Worm (Caenorhabditis elegans): Measurements from ENCODE around the gene C13F10.7.
A peak's percentile ranks its signal among the peaks of the same experiment; 100 is the strongest.

C13F10.7 gene

ce11 chrV:7224353-7224752 lies 1.3 kb upstream of the C13F10.7 start:
- TF ChIP-seq unc-55 (GFP tag; optimal IDR thresholded peaks at IDR 0.05) (no peak), ref-2 (tag; optimal IDR thresholded peaks at IDR 0.05) (no peak), ahr-1 (tag; optimal IDR thresholded peaks at IDR 0.05) (no peak), ceh-24 (tag; optimal IDR thresholded peaks at IDR 0.05) (no peak), elt-4 (tag; optimal IDR thresholded peaks at IDR 0.05) (no peak), madf-2 (tag; optimal IDR thresholded peaks at IDR 0.05) (no peak), ceh-14 (tag; optimal IDR thresholded peaks at IDR 0.05) (no peak), pha-2 (tag; optimal IDR thresholded peaks at IDR 0.05) (no peak), ceh-48 (tag; optimal IDR thresholded peaks at IDR 0.05) (no peak), K02D7.2 (tag; optimal IDR thresholded peaks at IDR 0.05) (no peak), nfya-1 (tag; optimal IDR thresholded peaks at IDR 0.05) (no peak), che-1 (tag; optimal IDR thresholded peaks at IDR 0.05) (no peak), ceh-18 (tag; optimal IDR thresholded peaks at IDR 0.05) (no peak), hlh-8 (tag; optimal IDR thresholded peaks at IDR 0.05) (no peak), ceh-2 (tag; optimal IDR thresholded peaks at IDR 0.05) (no peak), K09A11.1 (tag; optimal IDR thresholded peaks at IDR 0.05; ENCODE audit: insufficient read depth) (no peak), F13H6.1 (tag; optimal IDR thresholded peaks at IDR 0.05) (no peak), pag-3 (tag; optimal IDR thresholded peaks at IDR 0.05; ENCODE audit: borderline replicate concordance) (no peak), ceh-6 (GFP tag; optimal IDR thresholded peaks at IDR 0.05) (no peak), ama-1 (optimal IDR thresholded peaks at IDR 0.05) (no peak)

DNA sequence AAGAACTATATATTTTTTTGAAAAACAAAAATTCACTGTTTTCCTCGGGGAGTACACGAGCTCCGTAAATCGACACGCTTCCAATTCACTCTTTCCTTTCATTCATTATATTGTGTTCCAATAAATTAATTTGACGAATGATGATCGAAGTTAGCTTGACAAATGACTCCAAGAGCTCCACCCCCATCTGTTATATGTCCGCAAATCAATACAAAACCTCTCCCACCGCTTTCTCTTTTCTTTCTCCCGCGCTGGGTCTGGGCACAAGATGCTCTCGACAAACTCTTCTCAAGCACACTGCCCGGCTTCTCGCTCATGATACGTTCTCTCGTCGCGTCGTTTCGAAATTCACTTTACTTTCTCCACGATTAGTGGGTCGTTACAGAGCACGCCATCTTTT lies 889 bp upstream of the C13F10.7 start, which contains the start of gene C13F10.1:
C13F10.1 (plus strand) TSS at position 138 of the 400 bp plus-strand sequence.
- TF ChIP-seq ttx-3 (tag; optimal IDR thresholded peaks at IDR 0.05) (no peak), unc-55 (GFP tag; optimal IDR thresholded peaks at IDR 0.05) (peak; percentile 82), hlh-30 (tag; optimal IDR thresholded peaks at IDR 0.05; ENCODE audit: insufficient read depth) (no peak), C38D4.7 (GFP tag; optimal IDR thresholded peaks at IDR 0.05) (no peak), ceh-31 (tag; optimal IDR thresholded peaks at IDR 0.05) (peak; percentile 16), ceh-45 (GFP tag; IDR thresholded peaks at IDR 0.05) (no peak), ceh-34 (tag; optimal IDR thresholded peaks at IDR 0.05) (peak; percentile 26), dve-1 (tag; optimal IDR thresholded peaks at IDR 0.05) (no peak), ama-1 (optimal IDR thresholded peaks at IDR 0.05) (no peak), K02D7.2 (tag; optimal IDR thresholded peaks at IDR 0.05) (no peak), lim-6 (tag; optimal IDR thresholded peaks at IDR 0.05) (no peak), ceh-22 (tag; optimal IDR thresholded peaks at IDR 0.05) (no peak), fkh-6 (tag; optimal IDR thresholded peaks at IDR 0.05) (no peak), che-1 (tag; optimal IDR thresholded peaks at IDR 0.05) (no peak), ets-4 (tag; optimal IDR thresholded peaks at IDR 0.05) (no peak), nfya-1 (tag; optimal IDR thresholded peaks at IDR 0.05) (peak; percentile 22), C08G9.2 (tag; optimal IDR thresholded peaks at IDR 0.05) (no peak), unc-42 (tag; optimal IDR thresholded peaks at IDR 0.05) (peak; percentile 46), rnt-1 (tag; optimal IDR thresholded peaks at IDR 0.05) (peak; percentile 31), gmeb-2 (tag; optimal IDR thresholded peaks at IDR 0.05) (no peak), ceh-48 (tag; optimal IDR thresholded peaks at IDR 0.05) (peak; percentile 38), ceh-18 (tag; optimal IDR thresholded peaks at IDR 0.05) (no peak), fax-1 (tag; optimal IDR thresholded peaks at IDR 0.05) (no peak), ztf-16 (tag; optimal IDR thresholded peaks at IDR 0.05) (no peak)

DNA sequence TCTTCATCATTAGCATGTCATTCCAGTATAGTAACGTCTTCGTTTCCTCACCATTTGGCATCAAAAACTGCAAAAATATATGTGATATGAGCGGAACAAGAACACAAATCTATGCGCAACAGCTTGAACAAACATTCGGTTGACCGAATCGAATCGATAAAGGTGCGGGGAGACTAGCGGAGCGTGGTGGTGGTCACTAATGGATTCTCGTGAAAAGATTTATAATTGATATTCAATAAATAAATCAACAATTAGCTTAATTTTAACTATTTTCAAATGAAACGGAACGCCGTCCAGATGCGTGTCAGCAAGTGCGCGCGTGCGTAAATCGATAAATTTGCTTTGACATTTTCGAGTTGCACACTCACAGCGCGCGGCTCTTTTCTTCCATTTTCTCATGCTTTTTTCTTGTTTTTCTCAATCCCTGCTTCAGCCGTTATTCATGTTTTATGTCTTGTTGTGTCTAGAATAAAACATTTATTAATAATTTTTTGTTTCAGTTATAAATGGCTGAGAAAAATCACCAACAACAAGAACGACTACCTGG lies 2.0 kb downstream of the C13F10.7 start, which contains the start of the genes C13F10.8, C13F10.6 and kxd-1:
C13F10.8 (minus strand) TSS at position 51 of the 547 bp plus-strand sequence.
C13F10.6 (minus strand) TSS at position 67 of the 547 bp plus-strand sequence.
kxd-1 (plus strand) TSS at position 497 of the 547 bp plus-strand sequence.
- TF ChIP-seq hlh-30 (tag; optimal IDR thresholded peaks at IDR 0.05; ENCODE audit: insufficient read depth) (no peak), ceh-48 (tag; optimal IDR thresholded peaks at IDR 0.05) (peak; percentile 75), nhr-232 (tag; optimal IDR thresholded peaks at IDR 0.05) (no peak)

Measured in whole organism, late embryonic.